Worm (Caenorhabditis elegans) whole organism, L1 larva: ENCODE measurements around the gene srab-14.

ENCODE experiments used
- pax-3 ChIP-seq: fragments of 200-800 bp; sonication (Bioruptor generic); optimal IDR thresholded peaks from 2 replicates; lab custom pipeline; 2018; ENCODE audit warnings: mild to moderate bottlenecking, missing genetic modification characterization, moderate library complexity, missing compliant biosample characterization
- snpc-4 ChIP-seq: fragments of 150-350 bp; optimal IDR thresholded peaks from 2 replicates; lab custom pipeline; 2014; ENCODE audit warnings: missing biosample characterization, missing genetic modification characterization
- sox-4 ChIP-seq: sonication (generic microtip); optimal IDR thresholded peaks from 2 replicates; lab custom pipeline; 2016; ENCODE audit warnings: missing genetic modification characterization, missing compliant biosample characterization
- unc-62 ChIP-seq: fragments of 150-350 bp; optimal IDR thresholded peaks from 2 replicates; lab custom pipeline; 2014; ENCODE audit warnings: missing biosample characterization, missing genetic modification reagents, missing genetic modification characterization

DNA sequence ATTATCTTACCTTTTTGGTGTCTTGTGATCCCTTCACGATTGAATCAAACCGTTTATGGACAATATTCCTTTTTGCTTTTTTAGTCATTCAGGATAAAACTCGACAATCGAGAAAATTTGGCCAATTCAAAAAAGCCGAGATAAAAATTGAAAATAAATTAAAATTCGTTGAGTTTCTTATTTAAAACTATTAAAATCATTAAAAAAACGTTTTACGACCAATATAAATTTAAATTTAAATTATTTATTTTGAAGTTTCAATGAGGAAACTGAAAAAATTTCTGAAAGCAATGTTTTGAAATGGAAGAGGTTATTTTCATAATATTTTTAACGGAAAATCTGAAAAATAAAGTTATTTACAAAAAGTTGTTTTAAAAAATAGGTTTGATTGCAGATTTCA is 24.0 kb upstream of the srab-14 start, which contains the start of gene ZK1290.15:
- TF ChIP-seq pax-3 (tag; lab: Kevin White, UChicago) (no peak), snpc-4 (tag; lab: Kevin White, UChicago) (no peak), unc-62 (no peak), sox-4 (tag; lab: Kevin White, UChicago) (no peak)
